Worm (Caenorhabditis elegans): ENCODE results near the gene irld-8.

DNA sequence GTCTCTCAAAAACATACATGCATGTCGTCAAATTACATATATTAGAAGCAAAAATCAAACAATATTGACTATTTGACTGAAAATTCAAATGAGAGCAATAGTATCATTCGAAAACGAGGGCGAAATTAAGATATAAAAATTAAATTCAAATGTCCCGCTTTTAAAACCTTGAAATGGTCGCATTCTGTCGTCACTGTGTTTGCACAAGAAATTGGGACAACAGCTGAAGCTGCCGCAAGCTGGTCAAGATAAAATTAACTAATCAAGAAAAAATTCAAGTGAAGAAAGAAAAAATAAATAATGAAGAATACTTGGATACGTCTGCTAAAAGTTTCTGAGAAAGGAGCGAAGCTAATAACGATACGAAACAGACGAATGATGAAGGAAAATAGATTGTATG, 2.9 kb upstream of the irld-8 start:
- TF ChIP-seq zag-1 (tag; optimal IDR thresholded peaks at IDR 0.05) (no peak), nhr-10 (tag; optimal IDR thresholded peaks at IDR 0.05) (no peak), nhr-23 (tag; optimal IDR thresholded peaks at IDR 0.05) (no peak), R02D3.7 (tag; optimal IDR thresholded peaks at IDR 0.05) (no peak), aly-2 (tag; optimal IDR thresholded peaks at IDR 0.05) (no peak), nhr-12 (tag; optimal IDR thresholded peaks at IDR 0.05) (no peak), sma-3 (GFP tag; optimal IDR thresholded peaks at IDR 0.05) (no peak), egl-27 (tag; optimal IDR thresholded peaks at IDR 0.05) (no peak), unc-55 (GFP tag; optimal IDR thresholded peaks at IDR 0.05) (no peak)

All from whole organism, L2 larva.